Worm (Caenorhabditis elegans): ENCODE measurements around the gene wdr-54.

ce11 chrX:823736-824135 is 5.0 kb upstream of the wdr-54 start:
- TF ChIP-seq ztf-23 (GFP tag; IDR thresholded peaks at IDR 0.05) = no peak
- no peak for TF ChIP-seq tab-1 (GFP tag; IDR thresholded peaks at IDR 0.05)
- TF ChIP-seq ref-1 (GFP tag; conservative IDR thresholded peaks at IDR 0.05) = no peak
- TF ChIP-seq med-1 (GFP tag; optimal IDR thresholded peaks at IDR 0.05; ENCODE audit: insufficient read depth) = no peak
- TF ChIP-seq flt-1 (GFP tag; IDR thresholded peaks at IDR 0.05) = no peak
- TF ChIP-seq klf-2 (GFP tag; conservative IDR thresholded peaks at IDR 0.05) = no peak
